Fruit fly (Drosophila melanogaster) whole organism, embryonic: ENCODE results near the gene HP1b.

Experiments
- Ada2b ChIP-seq: fragments of 200-800 bp; sonication (Bioruptor generic); IDR thresholded peaks from 2 replicates; pipeline ENCODE4 v1.3.6; 2022; ENCODE audit warnings: missing biosample characterization, missing genetic modification characterization
- CG12104 ChIP-seq: fragments of 200-800 bp; sonication (Bioruptor generic); optimal IDR thresholded peaks from 3 replicates; lab custom pipeline; 2016; ENCODE audit warnings: missing biosample characterization, missing genetic modification characterization
- CG12744 ChIP-seq: fragments of 200-800 bp; sonication (Bioruptor generic); optimal IDR thresholded peaks from 2 replicates; lab custom pipeline; 2016; ENCODE audit warnings: missing biosample characterization, missing genetic modification characterization
- CG13424 ChIP-seq: fragments of 200-800 bp; sonication (Bioruptor generic); optimal IDR thresholded peaks from 2 replicates; lab custom pipeline; 2019; ENCODE audit warnings: missing biosample characterization, mild to moderate bottlenecking, missing genetic modification characterization, moderate library complexity
- CG14441 ChIP-seq: fragments of 200-800 bp; sonication (Bioruptor generic); IDR thresholded peaks from 2 replicates; pipeline ENCODE4 v1.3.6; 2022; ENCODE audit warnings: missing biosample characterization, missing genetic modification characterization
- CG1603 ChIP-seq: fragments of 200-800 bp; sonication (Bioruptor generic); optimal IDR thresholded peaks from 2 replicates; lab custom pipeline; 2019; ENCODE audit warnings: missing biosample characterization, mild to moderate bottlenecking, missing genetic modification characterization, moderate library complexity
- CG16863 ChIP-seq: fragments of 200-800 bp; sonication (Bioruptor generic); optimal IDR thresholded peaks from 3 replicates; lab custom pipeline; 2016; ENCODE audit warnings: missing biosample characterization, missing genetic modification characterization
- CG17612 ChIP-seq: fragments of 200-800 bp; sonication (Bioruptor generic); IDR thresholded peaks from 2 replicates; pipeline ENCODE4 v1.3.6; 2022; ENCODE audit warnings: missing biosample characterization, missing genetic modification characterization
- CG18619 ChIP-seq: fragments of 200-800 bp; sonication (Bioruptor generic); optimal IDR thresholded peaks from 3 replicates; lab custom pipeline; 2017; ENCODE audit warnings: missing biosample characterization, mild to moderate bottlenecking, missing genetic modification characterization
- CG2678 ChIP-seq: fragments of 200-800 bp; sonication (Bioruptor generic); optimal IDR thresholded peaks from 3 replicates; lab custom pipeline; 2019; ENCODE audit warnings: missing biosample characterization, mild to moderate bottlenecking, missing genetic modification characterization, moderate library complexity
- CG2712 ChIP-seq: fragments of 200-800 bp; optimal IDR thresholded peaks from 3 replicates; lab custom pipeline; 2019; ENCODE audit warnings: missing biosample characterization, mild to moderate bottlenecking, missing genetic modification characterization, moderate library complexity
- CG2889 ChIP-seq: fragments of 200-800 bp; sonication (Bioruptor generic); IDR thresholded peaks from 3 replicates; pipeline ENCODE4 v1.3.6; 2022; ENCODE audit warnings: missing biosample characterization, missing genetic modification characterization
- CG3838 ChIP-seq: fragments of 200-800 bp; sonication (Bioruptor generic); optimal IDR thresholded peaks from 3 replicates; lab custom pipeline; 2016; ENCODE audit warnings: missing biosample characterization, missing genetic modification characterization
- CG3847 ChIP-seq: fragments of 200-800 bp; sonication (Bioruptor generic); IDR thresholded peaks from 2 replicates; pipeline ENCODE4 v1.3.6; 2022; ENCODE audit warnings: missing biosample characterization, missing genetic modification characterization
- CG4328 ChIP-seq: fragments of 200-800 bp; sonication (Bioruptor generic); optimal IDR thresholded peaks from 3 replicates; lab custom pipeline; 2017; ENCODE audit warnings: missing biosample characterization, missing genetic modification reagents, missing genetic modification characterization
- CG6254 ChIP-seq: fragments of 200-800 bp; sonication (Bioruptor generic); optimal IDR thresholded peaks from 3 replicates; lab custom pipeline; 2017; ENCODE audit warnings: mild to moderate bottlenecking, missing biosample characterization, missing genetic modification reagents, missing genetic modification characterization
- CG6765 ChIP-seq: fragments of 200-800 bp; sonication (Bioruptor generic); optimal IDR thresholded peaks from 3 replicates; lab custom pipeline; 2017; ENCODE audit warnings: missing biosample characterization, mild to moderate bottlenecking, missing genetic modification characterization
- CG6854 ChIP-seq: fragments of 200-800 bp; sonication (Bioruptor generic); optimal IDR thresholded peaks from 3 replicates; lab custom pipeline; 2017; ENCODE audit warnings: missing biosample characterization, mild to moderate bottlenecking, missing genetic modification characterization
- CG7745 ChIP-seq: fragments of 200-800 bp; sonication (Bioruptor generic); optimal IDR thresholded peaks from 2 replicates; lab custom pipeline; 2018; ENCODE audit warnings: missing biosample characterization, mild to moderate bottlenecking, missing genetic modification characterization, moderate library complexity
- CG7963 ChIP-seq: fragments of 200-800 bp; sonication (Bioruptor generic); IDR thresholded peaks from 3 replicates; pipeline ENCODE4 v1.3.6; 2022; ENCODE audit warnings: missing biosample characterization, missing genetic modification characterization; ENCODE audit not compliant: partially characterized antibody
- CG8359 ChIP-seq: fragments of 200-800 bp; sonication (Bioruptor generic); optimal IDR thresholded peaks from 2 replicates; lab custom pipeline; 2017; ENCODE audit warnings: missing biosample characterization, mild to moderate bottlenecking, missing genetic modification characterization, borderline replicate concordance
- Drgx ChIP-seq: fragments of 200-800 bp; sonication (Bioruptor generic); IDR thresholded peaks from 2 replicates; pipeline ENCODE4 v1.3.6; 2022; ENCODE audit warnings: missing biosample characterization, missing genetic modification characterization
- Hr51 ChIP-seq, 2 experiments: fragments of 200-800 bp; sonication (Bioruptor generic); optimal IDR thresholded peaks; 2 replicates in 1 of 2; 3 replicates in 1 of 2; lab custom pipeline; 2016 to 2018; ENCODE audit warnings: missing biosample characterization in 2 of 2, missing genetic modification characterization in 2 of 2, mild to moderate bottlenecking in 1 of 2, moderate library complexity in 1 of 2
- Hr78 ChIP-seq, 2 experiments: fragments of 200-800 bp in 1 of 2; fragments of >200 bp in 1 of 2; sonication (Bioruptor generic) in 1 of 2; optimal IDR thresholded peaks; 2 replicates each; lab custom pipeline; 2017 to 2019; ENCODE audit warnings: missing biosample characterization in 2 of 2, missing genetic modification characterization in 2 of 2, mild to moderate bottlenecking in 1 of 2, moderate library complexity in 1 of 2
- Hsf ChIP-seq: fragments of 200-800 bp; sonication (Bioruptor generic); optimal IDR thresholded peaks from 3 replicates; lab custom pipeline; 2016; ENCODE audit warnings: missing biosample characterization, missing genetic modification characterization
- Jarid2 ChIP-seq: fragments of 200-800 bp; sonication (Bioruptor generic); optimal IDR thresholded peaks from 3 replicates; lab custom pipeline; 2017; ENCODE audit warnings: mild to moderate bottlenecking, missing biosample characterization, missing genetic modification reagents, missing genetic modification characterization
- MTF-1 ChIP-seq: fragments of 200-800 bp; sonication (Bioruptor generic); optimal IDR thresholded peaks from 2 replicates; lab custom pipeline; 2018; ENCODE audit warnings: missing biosample characterization, mild to moderate bottlenecking, missing genetic modification characterization, borderline replicate concordance
- Optix ChIP-seq: fragments of 200-800 bp; sonication (Bioruptor generic); IDR thresholded peaks from 3 replicates; pipeline ENCODE4 v1.3.6; 2022; ENCODE audit warnings: missing biosample characterization, missing genetic modification characterization
- Ptx1 ChIP-seq: fragments of 200-800 bp; sonication (Bioruptor generic); IDR thresholded peaks from 2 replicates; pipeline ENCODE4 v1.3.6; 2022; ENCODE audit warnings: missing biosample characterization, missing genetic modification characterization
- Rfx ChIP-seq: fragments of 200-800 bp; sonication (Bioruptor generic); IDR thresholded peaks from 2 replicates; pipeline ENCODE4 v1.3.6; 2022; ENCODE audit warnings: missing biosample characterization, missing genetic modification characterization
- Usf ChIP-seq: fragments of 200-800 bp; sonication (Bioruptor generic); optimal IDR thresholded peaks from 2 replicates; lab custom pipeline; 2017; ENCODE audit warnings: missing genotype, missing biosample characterization, missing genetic modification characterization
- ap ChIP-seq: fragments of 200-800 bp; sonication (Bioruptor generic); IDR thresholded peaks from 2 replicates; pipeline ENCODE4 v1.3.6; 2022; ENCODE audit warnings: missing biosample characterization, missing genetic modification characterization
- bsh ChIP-seq, 2 experiments: fragments of 200-800 bp; sonication (Bioruptor generic); optimal IDR thresholded peaks; 2 replicates each; lab custom pipeline; 2017 to 2018; ENCODE audit warnings: mild to moderate bottlenecking in 2 of 2, missing biosample characterization in 2 of 2, missing genetic modification characterization in 2 of 2, moderate library complexity in 1 of 2
- cad ChIP-seq: fragments of >200 bp; optimal IDR thresholded peaks from 2 replicates; lab custom pipeline; 2017; ENCODE audit warnings: missing biosample characterization, missing genetic modification characterization
- corto ChIP-seq: fragments of 200-800 bp; sonication (Bioruptor generic); optimal IDR thresholded peaks from 2 replicates; lab custom pipeline; 2016; ENCODE audit warnings: missing biosample characterization, mild to moderate bottlenecking, missing genetic modification characterization, moderate library complexity
- h ChIP-seq: fragments of >200 bp; optimal IDR thresholded peaks from 2 replicates; lab custom pipeline; 2017
- ham ChIP-seq: fragments of 200-800 bp; sonication (Bioruptor generic); IDR thresholded peaks from 2 replicates; pipeline ENCODE4 v1.3.6; 2022; ENCODE audit warnings: missing biosample characterization, missing genetic modification characterization
- inv ChIP-seq: fragments of 200-800 bp; sonication (Bioruptor generic); IDR thresholded peaks from 2 replicates; pipeline ENCODE4 v1.3.6; 2022; ENCODE audit warnings: missing biosample characterization, missing genetic modification characterization; ENCODE audit not compliant: partially characterized antibody
- knrl ChIP-seq: fragments of 200-800 bp; sonication (Bioruptor generic); IDR thresholded peaks from 3 replicates; pipeline ENCODE4 v1.3.6; 2022; ENCODE audit warnings: missing biosample characterization, missing genetic modification characterization; ENCODE audit not compliant: partially characterized antibody
- mam ChIP-seq: fragments of 200-800 bp; sonication (Bioruptor generic); optimal IDR thresholded peaks from 3 replicates; lab custom pipeline; 2016; ENCODE audit warnings: missing biosample characterization, missing genetic modification characterization
- onecut ChIP-seq: fragments of 200-800 bp; sonication (Bioruptor generic); IDR thresholded peaks from 2 replicates; pipeline ENCODE4 v1.3.6; 2022; ENCODE audit warnings: missing biosample characterization, missing genetic modification characterization
- otp ChIP-seq: fragments of 200-800 bp; sonication (Bioruptor generic); IDR thresholded peaks from 3 replicates; pipeline ENCODE4, ENCODE4 v1.3.6; 2022; ENCODE audit warnings: missing biosample characterization, missing genetic modification characterization
- sd ChIP-seq: fragments of 200-800 bp; sonication (Bioruptor generic); optimal IDR thresholded peaks from 3 replicates; lab custom pipeline; 2018; ENCODE audit warnings: missing biosample characterization, mild to moderate bottlenecking, missing genetic modification characterization, moderate library complexity
- sens ChIP-seq: fragments of 200-800 bp; sonication (Bioruptor generic); peaks from one replicate; lab custom pipeline; 2016; ENCODE audit warnings: missing biosample characterization, missing genetic modification characterization
- shn ChIP-seq: fragments of 200-800 bp; sonication (Bioruptor generic); optimal IDR thresholded peaks from 3 replicates; lab custom pipeline; 2016; ENCODE audit warnings: missing biosample characterization, missing genetic modification characterization
- slbo ChIP-seq: fragments of 200-800 bp; sonication (Bioruptor generic); IDR thresholded peaks from 2 replicates; pipeline ENCODE4 v1.3.6; 2022; ENCODE audit warnings: missing biosample characterization, missing genetic modification characterization
- sna ChIP-seq: fragments of 200-800 bp; sonication (Bioruptor generic); IDR thresholded peaks from 2 replicates; pipeline ENCODE4 v1.3.6; 2022; ENCODE audit warnings: missing biosample characterization, missing genetic modification characterization; ENCODE audit not compliant: partially characterized antibody
- sob ChIP-seq: fragments of 200-800 bp; sonication (Bioruptor generic); IDR thresholded peaks from 2 replicates; pipeline ENCODE4 v1.3.6; 2022; ENCODE audit warnings: missing biosample characterization, missing genetic modification characterization
- tap ChIP-seq: fragments of 200-800 bp; optimal IDR thresholded peaks from 3 replicates; lab custom pipeline; 2019; ENCODE audit warnings: missing biosample characterization, mild to moderate bottlenecking, missing genetic modification characterization, moderate library complexity
- tgo ChIP-seq: fragments of 200-800 bp; sonication (Bioruptor generic); IDR thresholded peaks from 3 replicates; pipeline ENCODE4 v1.3.6; 2022; ENCODE audit warnings: missing biosample characterization, missing genetic modification characterization
- zfh2 ChIP-seq: fragments of 200-800 bp; sonication (Bioruptor generic); optimal IDR thresholded peaks from 2 replicates; lab custom pipeline; 2016; ENCODE audit warnings: missing biosample characterization, missing genetic modification characterization

The HP1b gene

dm6 chrX:9060078-9060477, 20.8 kb upstream of the HP1b start (continued):
- TF ChIP-seq CG6254 (peak; percentile 53), Ada2b (GFP tag; lab: Robert Waterston, UW) (peak; percentile 83), MTF-1 (GFP tag; lab: Kevin White, UChicago) (peak; percentile 22), ham (GFP tag; lab: Robert Waterston, UW) (no peak), CG6765 (GFP tag; lab: Kevin White, UChicago) (no peak), tgo (GFP tag; lab: Robert Waterston, UW) (peak; percentile 76), shn (GFP tag; lab: Kevin White, UChicago) (no peak), Optix (0 out of 3 replicates have a peak, but pooled peaks have one; percentile 36), Ptx1 (GFP tag; lab: Robert Waterston, UW) (peak; percentile 63), CG14441 (GFP tag; lab: Robert Waterston, UW) (peak; percentile 75), sd (peak; percentile 62), zfh2 (GFP tag; lab: Kevin White, UChicago) (peak; percentile 27), onecut (GFP tag; lab: Robert Waterston, UW) (peak; percentile 51), tap (peak; percentile 85), CG13424 (peak; percentile 85), cad (GFP tag; lab: Kevin White, UChicago) (no peak), CG3838 (no peak), CG6854 (GFP tag; lab: Kevin White, UChicago) (peak; percentile 64), CG2678 (tag; lab: Kevin White, UChicago) (peak; percentile 87), Hsf (peak; percentile 55), CG1603 (tag; lab: Kevin White, UChicago) (peak; percentile 90), inv (no peak), mam (peak; percentile 41)

- no peak for TF ChIP-seq knrl
- no peak for TF ChIP-seq CG4328 (GFP tag; lab: Kevin White, UChicago)
- no peak for TF ChIP-seq sob
- TF ChIP-seq Hr51 (GFP tag; optimal IDR thresholded peaks at IDR 0.05; lab: Kevin White, UChicago) = no peak
- no peak for TF ChIP-seq ap (GFP tag; lab: Robert Waterston, UW)
- TF ChIP-seq sens (GFP tag; lab: Kevin White, UChicago) = peak; percentile 5
- no peak for TF ChIP-seq Rfx (GFP tag; lab: Robert Waterston, UW)
- TF ChIP-seq h (lab: Kevin White, UChicago) = no peak
- TF ChIP-seq CG7745 = peak; percentile 72
- peak in 1 of 2 experiments; percentile 36 for TF ChIP-seq Hr78 (GFP tag; optimal IDR thresholded peaks at IDR 0.05; lab: Kevin White, UChicago)
- peak; percentile 36; the same call in 1 of the 2 replicates for TF ChIP-seq Drgx (GFP tag; lab: Robert Waterston, UW)
- no peak for TF ChIP-seq CG17612 (GFP tag; lab: Robert Waterston, UW)
- no peak for TF ChIP-seq CG8359 (GFP tag; lab: Kevin White, UChicago)
- no peak for TF ChIP-seq CG12104
- no peak for TF ChIP-seq otp
- no peak for TF ChIP-seq CG2889 (GFP tag; lab: Robert Waterston, UW)
- TF ChIP-seq CG12744 (GFP tag; lab: Kevin White, UChicago) = no peak
Measured at dm6 chrX:9061299-9061698, 19.6 kb upstream of the HP1b start.

- no peak for TF ChIP-seq CG7963 (GFP tag; lab: Robert Waterston, UW)
- peak; percentile 26 for TF ChIP-seq corto
- TF ChIP-seq Ada2b (GFP tag; lab: Robert Waterston, UW) = 0 out of 2 replicates have a peak, but pooled peaks have one; percentile 12
- no peak for TF ChIP-seq Jarid2 (GFP tag; lab: Kevin White, UChicago)
- TF ChIP-seq CG18619 = peak; percentile 21
- TF ChIP-seq Drgx (GFP tag; lab: Robert Waterston, UW) = peak; percentile 67
- no peak for TF ChIP-seq Usf (GFP tag; lab: Kevin White, UChicago)
- peak in 1 of 2 experiments; percentile 5 for TF ChIP-seq bsh (GFP tag; optimal IDR thresholded peaks at IDR 0.05; lab: Kevin White, UChicago)
- peak; percentile 52 for TF ChIP-seq CG2712 (tag; lab: Kevin White, UChicago)
- no peak for TF ChIP-seq CG3847 (GFP tag; lab: Robert Waterston, UW)
- TF ChIP-seq CG16863 (GFP tag; lab: Kevin White, UChicago) = no peak
- no peak for TF ChIP-seq sna (GFP tag; lab: Robert Waterston, UW)
- peak; percentile 65 for TF ChIP-seq slbo
Measured at dm6 chrX:9062665-9063064, 18.2 kb upstream of the HP1b start.
